Fruit fly (Drosophila melanogaster): ENCODE measurements around the gene CG4565.
A peak's percentile ranks its signal among the peaks of the same experiment; 100 is the strongest.

CG4565 gene

dm6 chr3R:10850636-10851035 is 1.9 kb upstream of the CG4565 start (continued):
- TF ChIP-seq CG8388 (GFP tag; optimal IDR thresholded peaks at IDR 0.05): no peak
- no peak for TF ChIP-seq CG6272 (GFP tag; IDR thresholded peaks at IDR 0.05)
- TF ChIP-seq CG10267 (tag; optimal IDR thresholded peaks at IDR 0.05): no peak
- no peak for TF ChIP-seq Dek (tag; optimal IDR thresholded peaks at IDR 0.05)
- TF ChIP-seq Bdp1 (GFP tag; optimal IDR thresholded peaks at IDR 0.05): no peak
- TF ChIP-seq chm (GFP tag; IDR thresholded peaks at IDR 0.05): no peak
- no peak for TF ChIP-seq Mrtf (GFP tag; IDR thresholded peaks at IDR 0.05)
- no peak for TF ChIP-seq Ada2b (GFP tag; IDR thresholded peaks at IDR 0.05)
- TF ChIP-seq CG2202 (tag; optimal IDR thresholded peaks at IDR 0.05): no peak
- TF ChIP-seq gfzf (GFP tag; optimal IDR thresholded peaks at IDR 0.05): no peak
- TF ChIP-seq odd (GFP tag; optimal IDR thresholded peaks at IDR 0.05): no peak
- TF ChIP-seq D19A (tag; optimal IDR thresholded peaks at IDR 0.05): no peak
- TF ChIP-seq CG15696 (tag; optimal IDR thresholded peaks at IDR 0.05): no peak
- no peak for TF ChIP-seq CG12942 (GFP tag; optimal IDR thresholded peaks at IDR 0.05)
- TF ChIP-seq nerfin-1 (tag; optimal IDR thresholded peaks at IDR 0.05): peak; percentile 65
- TF ChIP-seq CG4617 (GFP tag; optimal IDR thresholded peaks at IDR 0.05; ENCODE audit: borderline replicate concordance): no peak
- no peak for TF ChIP-seq pros (GFP tag; optimal IDR thresholded peaks at IDR 0.05)
- TF ChIP-seq CG8359 (GFP tag; optimal IDR thresholded peaks at IDR 0.05; ENCODE audit: borderline replicate concordance): no peak
- TF ChIP-seq tgo (GFP tag; IDR thresholded peaks at IDR 0.05): no peak

dm6 chr3R:10854243-10854874 is 1.8 kb downstream of the CG4565 start, which contains the start of the genes CG6567 and CG4511:
TSS of gene CG6567 (minus strand) at chr3R:10854451.
TSS of gene CG4511 (plus strand) at chr3R:10854501.
- TF ChIP-seq sens (GFP tag): peak; percentile 79
- peak; percentile 12 for TF ChIP-seq HmgZ (tag; optimal IDR thresholded peaks at IDR 0.05)
- TF ChIP-seq gt (GFP tag; IDR thresholded peaks at IDR 0.05): no peak
- TF ChIP-seq Eip74EF (GFP tag; optimal IDR thresholded peaks at IDR 0.05): no peak
- no peak for TF ChIP-seq Mes4 (GFP tag; optimal IDR thresholded peaks at IDR 0.05)
- TF ChIP-seq Sin3A (optimal IDR thresholded peaks at IDR 0.05): peak; percentile 76
- peak; percentile 26 for TF ChIP-seq Dp (GFP tag; optimal IDR thresholded peaks at IDR 0.05)
- peak; percentile 48 for TF ChIP-seq sug (tag; optimal IDR thresholded peaks at IDR 0.05)
- peak; percentile 4 for TF ChIP-seq CG13775 (GFP tag; optimal IDR thresholded peaks at IDR 0.05)
- TF ChIP-seq CG10267 (tag; optimal IDR thresholded peaks at IDR 0.05): peak; percentile 8
- TF ChIP-seq CG13287 (GFP tag; IDR thresholded peaks at IDR 0.05; ENCODE audit: partially characterized antibody): peak; percentile 36; the same call in 1 of the 2 replicates
- TF ChIP-seq Xrp1 (GFP tag; IDR thresholded peaks at IDR 0.05): no peak
- TF ChIP-seq MBD-R2 (GFP tag; IDR thresholded peaks at IDR 0.05): peak; percentile 95
- peak; percentile 77 for TF ChIP-seq Elba2 (GFP tag; optimal IDR thresholded peaks at IDR 0.05)
- TF ChIP-seq Fer1 (GFP tag; optimal IDR thresholded peaks at IDR 0.05): peak; percentile 22
- TF ChIP-seq danr (GFP tag; IDR thresholded peaks at IDR 0.05): no peak
- peak; percentile 7 for TF ChIP-seq CG2116 (GFP tag; optimal IDR thresholded peaks at IDR 0.05)
- peak; percentile 32 for TF ChIP-seq E2f2 (GFP tag; IDR thresholded peaks at IDR 0.05)
- TF ChIP-seq knrl (GFP tag; IDR thresholded peaks at IDR 0.05; ENCODE audit: partially characterized antibody): peak; percentile 35; the same call in 1 of the 3 replicates
- TF ChIP-seq pzg (GFP tag; optimal IDR thresholded peaks at IDR 0.05): peak; percentile 80
- TF ChIP-seq trem (tag; optimal IDR thresholded peaks at IDR 0.05): peak; percentile 57
- peak; percentile 80; the same call in 1 of the 3 replicates for TF ChIP-seq CG34422 (GFP tag; IDR thresholded peaks at IDR 0.05)
- TF ChIP-seq Opbp (GFP tag; IDR thresholded peaks at IDR 0.05; ENCODE audit: partially characterized antibody): no peak
- TF ChIP-seq CHES-1-like (GFP tag; optimal IDR thresholded peaks at IDR 0.05): peak; percentile 38
- no peak for TF ChIP-seq HLH3B (GFP tag; IDR thresholded peaks at IDR 0.05)
- peak; percentile 36 for TF ChIP-seq Lhr (GFP tag; optimal IDR thresholded peaks at IDR 0.05)
- peak; percentile 45 for TF ChIP-seq Ets97D (GFP tag; optimal IDR thresholded peaks at IDR 0.05)
- peak; percentile 31 for TF ChIP-seq CG14710 (tag; optimal IDR thresholded peaks at IDR 0.05)
- peak in 1 of 2 experiments; percentile 24 for TF ChIP-seq Pdp1 (GFP tag; optimal IDR thresholded peaks at IDR 0.05)
- peak; percentile 78 for TF ChIP-seq CG9797 (GFP tag; optimal IDR thresholded peaks at IDR 0.05)
- TF ChIP-seq tx (GFP tag; optimal IDR thresholded peaks at IDR 0.05): peak; percentile 84
- TF ChIP-seq Atf6 (GFP tag; IDR thresholded peaks at IDR 0.05): no peak

Data from whole organism, embryonic.